Worm (Caenorhabditis elegans): ENCODE measurements around the gene F52E1.2.

- TF ChIP-seq zag-1 (tag; optimal IDR thresholded peaks at IDR 0.05) (no peak), fkh-8 (tag; optimal IDR thresholded peaks at IDR 0.05) (no peak), unc-98 (GFP tag; IDR thresholded peaks at IDR 0.05) (no peak), lin-39 (tag; optimal IDR thresholded peaks at IDR 0.05) (no peak)
These were observed 15.8 kb downstream of the F52E1.2 start for ce11 chrV:8426210-8426609.
